Worm (Caenorhabditis elegans) whole organism, L2 larva: Measurements from ENCODE around the gene srsx-17.
A peak's percentile ranks its signal among the peaks of the same experiment; 100 is the strongest.

Experiments used
- C34F6.9 ChIP-seq: fragments of 150-350 bp; optimal IDR thresholded peaks from 2 replicates; lab custom pipeline; 2014; ENCODE audit warnings: missing biosample characterization, missing genetic modification characterization
- F13H6.1 ChIP-seq: sonication (generic microtip); optimal IDR thresholded peaks from 2 replicates; lab custom pipeline; 2016; ENCODE audit warnings: missing genetic modification characterization, missing compliant biosample characterization
- R02D3.7 ChIP-seq: fragments of 150-350 bp; optimal IDR thresholded peaks from 2 replicates; lab custom pipeline; 2014; ENCODE audit warnings: missing biosample characterization, missing genetic modification characterization
- Y55F3AM.14 ChIP-seq: fragments of 200-800 bp; sonication (Bioruptor generic); optimal IDR thresholded peaks from 2 replicates; lab custom pipeline; 2018; ENCODE audit warnings: mild to moderate bottlenecking, missing genetic modification characterization, missing compliant biosample characterization
- ZK546.5 ChIP-seq: sonication (generic microtip); optimal IDR thresholded peaks from 2 replicates; lab custom pipeline; 2017; ENCODE audit warnings: missing biosample characterization, missing genetic modification characterization
- alr-1 ChIP-seq: fragments of 150-350 bp; optimal IDR thresholded peaks from 2 replicates; lab custom pipeline; 2014; ENCODE audit warnings: missing biosample characterization, missing genetic modification characterization
- aly-2 ChIP-seq: fragments of 150-350 bp; optimal IDR thresholded peaks from 2 replicates; lab custom pipeline; 2014; ENCODE audit warnings: missing biosample characterization, missing genetic modification characterization
- ama-1 ChIP-seq: fragments of 150-350 bp; optimal IDR thresholded peaks from 2 replicates; lab custom pipeline; 2018; ENCODE audit warnings: inconsistent platforms
- blmp-1 ChIP-seq: sonication (generic microtip); optimal IDR thresholded peaks from 2 replicates; lab custom pipeline; 2017; ENCODE audit warnings: missing genetic modification characterization, mild to moderate bottlenecking, missing compliant biosample characterization, antibody characterized with exemption, moderate library complexity; ENCODE audit not compliant: insufficient read depth
- ceh-16 ChIP-seq: fragments of 150-350 bp; optimal IDR thresholded peaks from 2 replicates; lab custom pipeline; 2014; ENCODE audit warnings: missing biosample characterization, missing genetic modification characterization
- ceh-82 ChIP-seq: fragments of 150-350 bp; optimal IDR thresholded peaks from 2 replicates; lab custom pipeline; 2014; ENCODE audit warnings: missing biosample characterization, missing genetic modification characterization
- crh-2 ChIP-seq: sonication (generic microtip); optimal IDR thresholded peaks from 2 replicates; lab custom pipeline; 2017; ENCODE audit warnings: missing biosample characterization, missing genetic modification characterization
- dmd-4 ChIP-seq: sonication (generic microtip); optimal IDR thresholded peaks from 2 replicates; lab custom pipeline; 2017; ENCODE audit warnings: missing biosample characterization, missing genetic modification characterization
- egl-27 ChIP-seq: sonication (generic microtip); optimal IDR thresholded peaks from 3 replicates; lab custom pipeline; 2017; ENCODE audit warnings: missing biosample characterization, missing genetic modification reagents, missing genetic modification characterization
- elt-3 ChIP-seq: sonication (generic microtip); optimal IDR thresholded peaks from 2 replicates; lab custom pipeline; 2017; ENCODE audit warnings: missing biosample characterization, missing genetic modification characterization
- fos-1 ChIP-seq: fragments of 150-350 bp; optimal IDR thresholded peaks from 2 replicates; lab custom pipeline; 2014; ENCODE audit warnings: missing biosample characterization, missing genetic modification characterization
- gmeb-1 ChIP-seq: fragments of 150-350 bp; optimal IDR thresholded peaks from 2 replicates; lab custom pipeline; 2014; ENCODE audit warnings: missing biosample characterization, missing genetic modification characterization
- lin-11 ChIP-seq: fragments of 150-350 bp; sonication (generic microtip); optimal IDR thresholded peaks from 2 replicates; lab custom pipeline; 2014; ENCODE audit warnings: missing biosample characterization, missing genetic modification characterization, inconsistent platforms, mixed read lengths
- lin-13 ChIP-seq: fragments of 150-350 bp; optimal IDR thresholded peaks from 2 replicates; lab custom pipeline; 2014; ENCODE audit warnings: missing biosample characterization, missing genetic modification reagents, missing genetic modification characterization
- lin-39 ChIP-seq: fragments of 150-350 bp; optimal IDR thresholded peaks from 2 replicates; lab custom pipeline; 2014; ENCODE audit warnings: missing biosample characterization, missing genetic modification reagents, missing genetic modification characterization
- lsy-2 ChIP-seq, 2 experiments: fragments of 150-350 bp in 1 of 2; sonication (generic microtip) in 1 of 2; optimal IDR thresholded peaks; 2 replicates each; lab custom pipeline; 2014 to 2017; ENCODE audit warnings: missing biosample characterization in 2 of 2, missing genetic modification characterization in 2 of 2
- mab-5 ChIP-seq: fragments of 150-350 bp; optimal IDR thresholded peaks from 2 replicates; lab custom pipeline; 2014; ENCODE audit warnings: missing biosample characterization, missing genetic modification characterization
- mbf-1 ChIP-seq: sonication (generic microtip); optimal IDR thresholded peaks from 2 replicates; lab custom pipeline; 2017; ENCODE audit warnings: missing biosample characterization, missing genetic modification characterization
- mdl-1 ChIP-seq, 2 experiments: fragments of 150-350 bp in 1 of 2; sonication (generic microtip) in 1 of 2; optimal IDR thresholded peaks; 2 replicates each; lab custom pipeline; 2017; ENCODE audit warnings: missing biosample characterization in 2 of 2, missing genetic modification characterization in 2 of 2
- nhr-10 ChIP-seq: sonication (generic microtip); optimal IDR thresholded peaks from 2 replicates; lab custom pipeline; 2017; ENCODE audit warnings: missing biosample characterization, missing genetic modification characterization
- nhr-129 ChIP-seq: fragments of 150-350 bp; optimal IDR thresholded peaks from 2 replicates; lab custom pipeline; 2014; ENCODE audit warnings: missing biosample characterization, missing genetic modification characterization
- nhr-23 ChIP-seq: fragments of 150-350 bp; optimal IDR thresholded peaks from 2 replicates; lab custom pipeline; 2014; ENCODE audit warnings: missing biosample characterization, missing genetic modification reagents, missing genetic modification characterization
- nhr-25 ChIP-seq: fragments of 150-350 bp; sonication (generic microtip); optimal IDR thresholded peaks from 3 replicates; lab custom pipeline; 2014; ENCODE audit warnings: missing biosample characterization, missing genetic modification characterization
- nhr-6 ChIP-seq: fragments of 150-350 bp; optimal IDR thresholded peaks from 2 replicates; lab custom pipeline; 2014; ENCODE audit warnings: missing biosample characterization, missing genetic modification characterization
- nhr-77 ChIP-seq: fragments of 150-350 bp; optimal IDR thresholded peaks from 2 replicates; lab custom pipeline; 2014; ENCODE audit warnings: missing biosample characterization, missing genetic modification characterization
- peb-1 ChIP-seq: fragments of 150-350 bp; optimal IDR thresholded peaks from 2 replicates; lab custom pipeline; 2014; ENCODE audit warnings: missing biosample characterization, missing genetic modification characterization
- sem-4 ChIP-seq: fragments of 150-350 bp; optimal IDR thresholded peaks from 2 replicates; lab custom pipeline; 2014; ENCODE audit warnings: missing biosample characterization, missing genetic modification reagents, missing genetic modification characterization
- skn-1 ChIP-seq: sonication (generic microtip); optimal IDR thresholded peaks from 2 replicates; lab custom pipeline; 2017; ENCODE audit warnings: missing biosample characterization, missing genetic modification characterization
- sma-3 ChIP-seq: sonication (generic microtip); optimal IDR thresholded peaks from 2 replicates; lab custom pipeline; 2016; ENCODE audit warnings: missing genetic modification reagents, missing genetic modification characterization, missing compliant biosample characterization
- sma-9 ChIP-seq, 2 experiments: fragments of 150-350 bp in 1 of 2; sonication (generic microtip) in 1 of 2; optimal IDR thresholded peaks; 2 replicates each; lab custom pipeline; 2014 to 2016; ENCODE audit warnings: missing genetic modification characterization in 2 of 2, mild to moderate bottlenecking in 1 of 2, missing biosample characterization in 1 of 2, missing compliant biosample characterization in 1 of 2, missing genetic modification reagents in 1 of 2, moderate library complexity in 1 of 2
- snpc-4 ChIP-seq: fragments of 150-350 bp; optimal IDR thresholded peaks from 2 replicates; lab custom pipeline; 2014; ENCODE audit warnings: missing biosample characterization, missing genetic modification characterization
- unc-39 ChIP-seq: fragments of 150-350 bp; optimal IDR thresholded peaks from 2 replicates; lab custom pipeline; 2014; ENCODE audit warnings: missing biosample characterization, missing genetic modification characterization
- unc-55 ChIP-seq: fragments of 150-350 bp; sonication (generic microtip); optimal IDR thresholded peaks from 3 replicates; lab custom pipeline; 2014; ENCODE audit warnings: missing biosample characterization, missing genetic modification reagents, missing genetic modification characterization
- unc-62 ChIP-seq: fragments of 150-350 bp; optimal IDR thresholded peaks from 2 replicates; lab custom pipeline; 2014; ENCODE audit warnings: missing biosample characterization, missing genetic modification reagents, missing genetic modification characterization
- zag-1 ChIP-seq: fragments of 150-350 bp; optimal IDR thresholded peaks from 2 replicates; lab custom pipeline; 2014; ENCODE audit warnings: missing biosample characterization, missing genetic modification characterization
- ztf-1 ChIP-seq: fragments of 200-800 bp; sonication (Bioruptor generic); conservative IDR thresholded peaks from 2 replicates; pipeline ENCODE4 v1.3.6; 2022; ENCODE audit warnings: missing genetic modification characterization, missing compliant biosample characterization
- ztf-11 ChIP-seq: sonication (generic microtip); optimal IDR thresholded peaks from 2 replicates; lab custom pipeline; 2017; ENCODE audit warnings: missing biosample characterization, missing genetic modification characterization
- ztf-4 ChIP-seq: fragments of 150-350 bp; optimal IDR thresholded peaks from 2 replicates; lab custom pipeline; 2014; ENCODE audit warnings: missing biosample characterization, missing genetic modification characterization

Gene srsx-17

DNA sequence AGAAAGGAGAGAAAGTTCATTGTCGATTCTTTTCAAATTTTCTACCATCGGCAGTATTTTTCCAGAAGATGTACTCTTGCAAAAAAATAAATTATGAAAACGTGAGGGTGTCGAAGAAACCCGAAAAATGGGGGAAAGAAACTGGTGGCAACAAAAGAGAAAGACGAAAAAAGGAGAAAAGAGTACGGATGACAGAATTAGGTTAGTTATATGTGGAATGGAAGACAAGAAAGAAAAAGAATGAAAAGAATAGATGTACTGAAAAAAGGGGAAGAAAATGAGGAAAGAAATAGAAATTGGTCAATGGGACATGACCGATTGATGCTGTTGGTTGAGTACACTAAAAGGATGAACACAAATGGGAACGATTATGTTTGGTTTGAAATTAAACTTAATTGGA lies 28.2 kb downstream of the srsx-17 start:
- no peak for TF ChIP-seq fos-1 (tag; lab: Kevin White, UChicago)
- TF ChIP-seq sma-3 = no peak
- no peak for TF ChIP-seq sma-9 (GFP tag; optimal IDR thresholded peaks at IDR 0.05; lab: Kevin White, UChicago)
- no peak for TF ChIP-seq sma-9 (tag; optimal IDR thresholded peaks at IDR 0.05; lab: Kevin White, UChicago)
- no peak for TF ChIP-seq snpc-4 (tag; lab: Kevin White, UChicago)
- no peak for TF ChIP-seq unc-55
- TF ChIP-seq alr-1 (tag; lab: Kevin White, UChicago) = no peak
- TF ChIP-seq sem-4 (tag; lab: Kevin White, UChicago) = no peak
- TF ChIP-seq skn-1 = no peak
- TF ChIP-seq, all 48 proteins: peak for 0

DNA sequence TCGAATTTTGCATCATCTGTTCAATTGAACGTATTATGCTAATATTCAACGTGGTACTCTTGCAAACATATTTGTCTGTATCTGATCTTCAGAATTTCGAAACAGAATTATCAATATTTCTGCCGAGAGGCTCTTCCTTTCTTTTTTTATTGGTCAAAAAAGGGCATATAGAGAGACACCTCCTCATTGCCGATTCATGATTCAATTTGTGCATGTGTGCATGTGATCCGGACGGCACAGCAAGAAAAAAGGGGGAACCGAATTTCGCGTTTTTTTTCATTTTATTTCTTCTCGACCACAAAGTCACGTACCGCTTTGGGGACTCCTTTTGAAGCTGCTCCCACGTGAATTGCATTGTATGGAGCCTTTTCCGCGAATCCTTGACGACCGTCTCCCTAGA lies 34.1 kb downstream of the srsx-17 start, which contains the start of gene mcp-1:
Gene mcp-1 (plus strand): TSS at position 292 of the 400 bp plus-strand sequence.
- TF ChIP-seq sma-3 = no peak
- TF ChIP-seq F13H6.1 = peak; percentile 5
- no peak for TF ChIP-seq ztf-4 (tag; lab: Kevin White, UChicago)
- TF ChIP-seq aly-2 (tag; lab: Kevin White, UChicago) = no peak
- TF ChIP-seq gmeb-1 (tag; lab: Kevin White, UChicago) = no peak
- no peak for TF ChIP-seq snpc-4 (tag; lab: Kevin White, UChicago)
- TF ChIP-seq egl-27 (tag; lab: Kevin White, UChicago) = no peak
- no peak for TF ChIP-seq lin-39 (tag; lab: Kevin White, UChicago)
- no peak for TF ChIP-seq ZK546.5 (tag; lab: Kevin White, UChicago)
- no peak for TF ChIP-seq nhr-23 (tag; lab: Kevin White, UChicago)
- TF ChIP-seq nhr-25 (tag; lab: Kevin White, UChicago) = no peak
- TF ChIP-seq mbf-1 (tag; lab: Kevin White, UChicago) = no peak
- TF ChIP-seq peb-1 (tag; lab: Kevin White, UChicago) = no peak
- no peak for TF ChIP-seq ztf-11
- no peak for TF ChIP-seq nhr-77 (tag; lab: Kevin White, UChicago)
- peak; percentile 14 for TF ChIP-seq zag-1 (tag; lab: Kevin White, UChicago)
- TF ChIP-seq dmd-4 = no peak
- TF ChIP-seq nhr-10 = no peak
- TF ChIP-seq sma-9 (GFP tag; optimal IDR thresholded peaks at IDR 0.05; lab: Kevin White, UChicago) = peak; percentile 27
- no peak for TF ChIP-seq sma-9 (tag; optimal IDR thresholded peaks at IDR 0.05; lab: Kevin White, UChicago)
- no peak for TF ChIP-seq crh-2 (tag; lab: Kevin White, UChicago)
- TF ChIP-seq ceh-82 (tag; lab: Kevin White, UChicago) = no peak
- TF ChIP-seq unc-55 = no peak
- peak; percentile 32 for TF ChIP-seq C34F6.9 (tag; lab: Kevin White, UChicago)
- TF ChIP-seq sem-4 (tag; lab: Kevin White, UChicago) = no peak
- TF ChIP-seq elt-3 (tag; lab: Kevin White, UChicago) = no peak
- no peak for TF ChIP-seq R02D3.7 (tag; lab: Kevin White, UChicago)
- peak; percentile 24 for TF ChIP-seq nhr-129 (tag; lab: Kevin White, UChicago)
- TF ChIP-seq lsy-2 (tag; optimal IDR thresholded peaks at IDR 0.05; lab: Kevin White, UChicago) = no peak
- TF ChIP-seq lin-11 = no peak
- TF ChIP-seq mab-5 (tag; lab: Kevin White, UChicago) = no peak
- TF ChIP-seq ztf-1 (GFP tag; lab: Robert Waterston, UW) = no peak

DNA sequence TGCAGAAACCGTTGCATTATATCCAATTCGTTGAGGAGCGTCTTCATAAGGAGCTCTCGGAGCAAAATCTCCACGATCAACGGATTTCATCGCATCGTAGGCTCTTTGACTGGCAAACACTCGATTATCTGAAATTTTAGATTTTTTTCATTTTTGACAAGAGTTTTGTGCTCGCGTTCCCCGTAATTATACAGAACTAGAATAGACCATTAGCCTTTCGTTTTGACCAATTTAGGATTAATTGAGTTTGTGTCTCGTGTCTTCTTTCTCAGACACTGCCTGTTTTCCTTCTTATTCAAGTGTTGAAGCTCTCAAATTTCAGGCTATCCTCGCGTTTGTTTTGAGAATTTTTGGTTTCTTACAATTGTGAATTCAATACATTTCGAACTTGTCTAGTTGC lies 35.6 kb downstream of the srsx-17 start:
- TF ChIP-seq unc-62 (GFP tag; lab: Kevin White, UChicago) = no peak
- no peak for TF ChIP-seq Y55F3AM.14
- TF ChIP-seq peb-1 (tag; lab: Kevin White, UChicago) = no peak
- no peak for TF ChIP-seq nhr-6
- TF ChIP-seq sem-4 (tag; lab: Kevin White, UChicago) = no peak
- TF ChIP-seq crh-2 (tag; lab: Kevin White, UChicago) = no peak

DNA sequence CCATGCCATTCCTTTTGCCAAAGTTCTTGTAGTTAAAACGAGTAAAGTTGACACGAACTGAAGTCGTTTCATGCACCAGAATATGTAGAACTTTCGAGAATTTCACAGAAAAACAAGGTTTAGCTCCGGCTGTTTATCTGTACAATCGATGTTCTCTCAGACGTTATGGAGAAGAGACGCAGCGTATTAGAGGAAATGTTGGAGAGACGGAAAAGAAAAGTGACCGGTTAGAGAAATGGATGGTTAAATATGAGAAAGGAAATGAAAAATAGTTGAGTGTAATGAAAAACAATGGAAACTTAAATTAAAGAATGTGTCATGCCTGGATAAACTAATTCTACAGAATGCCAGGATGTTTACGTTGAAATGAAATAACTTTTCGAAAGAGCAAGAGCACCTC lies 36.2 kb downstream of the srsx-17 start, which contains the start of gene pcm-1:
Gene pcm-1 (minus strand): TSS at position 187 of the 400 bp plus-strand sequence.
- TF ChIP-seq R02D3.7 (tag; lab: Kevin White, UChicago) = no peak
- TF ChIP-seq unc-39 (tag; lab: Kevin White, UChicago) = no peak
- no peak for TF ChIP-seq aly-2 (tag; lab: Kevin White, UChicago)
- TF ChIP-seq mdl-1 (tag; optimal IDR thresholded peaks at IDR 0.05; lab: Kevin White, UChicago) = no peak
- no peak for TF ChIP-seq ZK546.5 (tag; lab: Kevin White, UChicago)
- no peak for TF ChIP-seq lin-39 (tag; lab: Kevin White, UChicago)
- no peak for TF ChIP-seq Y55F3AM.14
- no peak for TF ChIP-seq sem-4 (tag; lab: Kevin White, UChicago)
- no peak for TF ChIP-seq ceh-16 (tag; lab: Kevin White, UChicago)
- TF ChIP-seq nhr-6 = no peak
- TF ChIP-seq unc-55 = peak; percentile 58
- peak; percentile 44 for TF ChIP-seq crh-2 (tag; lab: Kevin White, UChicago)
- peak; percentile 66 for TF ChIP-seq F13H6.1
- no peak for TF ChIP-seq elt-3 (tag; lab: Kevin White, UChicago)
- TF ChIP-seq unc-62 (GFP tag; lab: Kevin White, UChicago) = no peak
- TF ChIP-seq peb-1 (tag; lab: Kevin White, UChicago) = no peak
- TF ChIP-seq sma-9 (GFP tag; optimal IDR thresholded peaks at IDR 0.05; lab: Kevin White, UChicago) = peak; percentile 20
- no peak for TF ChIP-seq sma-9 (tag; optimal IDR thresholded peaks at IDR 0.05; lab: Kevin White, UChicago)
- TF ChIP-seq zag-1 (tag; lab: Kevin White, UChicago) = no peak
- no peak for TF ChIP-seq lin-13 (GFP tag; lab: Kevin White, UChicago)
- TF ChIP-seq nhr-129 (tag; lab: Kevin White, UChicago) = peak; percentile 59
- TF ChIP-seq C34F6.9 (tag; lab: Kevin White, UChicago) = peak; percentile 68
- peak in 1 of 2 experiments; percentile 58 for TF ChIP-seq lsy-2 (tag; optimal IDR thresholded peaks at IDR 0.05; lab: Kevin White, UChicago)
- TF ChIP-seq ama-1 (lab: Kevin White, UChicago) = peak; percentile 69
- no peak for TF ChIP-seq lin-11
- no peak for TF ChIP-seq dmd-4
- TF ChIP-seq blmp-1 = no peak
- TF ChIP-seq skn-1 = no peak
- peak; percentile 31 for TF ChIP-seq gmeb-1 (tag; lab: Kevin White, UChicago)
- TF ChIP-seq ztf-11 = no peak
- no peak for TF ChIP-seq mbf-1 (tag; lab: Kevin White, UChicago)
- no peak for TF ChIP-seq sma-3
